Worm (Caenorhabditis elegans) whole organism, young adult: Measurements from ENCODE around the gene osm-6.

ENCODE experiments used
- B0035.1 ChIP-seq: sonication (generic microtip); optimal IDR thresholded peaks from 2 replicates; lab custom pipeline; 2016; ENCODE audit warnings: missing genetic modification characterization, mild to moderate bottlenecking, missing compliant biosample characterization, missing genotype, missing genetic modification reagents
- F37B4.10 ChIP-seq: fragments of 200-800 bp; sonication (Bioruptor generic); IDR thresholded peaks from 2 replicates; pipeline ENCODE4 v1.3.6; 2022; ENCODE audit warnings: missing genetic modification characterization, missing compliant biosample characterization
- F49E8.2 ChIP-seq: sonication (generic microtip); optimal IDR thresholded peaks from 3 replicates; lab custom pipeline; 2017; ENCODE audit warnings: missing genetic modification characterization, mild to moderate bottlenecking, missing compliant biosample characterization, antibody characterized with exemption, moderate library complexity; ENCODE audit not compliant: insufficient read depth
- F57A8.1 ChIP-seq: fragments of 200-800 bp; sonication (Bioruptor generic); optimal IDR thresholded peaks from 2 replicates; lab custom pipeline; 2018; ENCODE audit warnings: mild to moderate bottlenecking, missing genetic modification characterization, moderate library complexity, missing compliant biosample characterization
- K11D2.4 ChIP-seq: fragments of 200-800 bp; sonication (Bioruptor generic); IDR thresholded peaks from 2 replicates; pipeline ENCODE4 v1.3.6; 2022; ENCODE audit warnings: missing genetic modification reagents, missing genetic modification characterization, missing compliant biosample characterization
- T07F8.4 ChIP-seq: sonication (generic microtip); optimal IDR thresholded peaks from 2 replicates; lab custom pipeline; 2016; ENCODE audit warnings: mild to moderate bottlenecking, missing genetic modification characterization, moderate library complexity, missing compliant biosample characterization
- T26A5.8 ChIP-seq: sonication (generic microtip); optimal IDR thresholded peaks from 2 replicates; lab custom pipeline; 2016; ENCODE audit warnings: missing genetic modification characterization, missing compliant biosample characterization
- Y53F4B.3 ChIP-seq: fragments of 200-800 bp; sonication (Bioruptor generic); IDR thresholded peaks from 2 replicates; pipeline ENCODE4 v1.3.6; 2022; ENCODE audit warnings: missing genetic modification reagents, missing genetic modification characterization, missing compliant biosample characterization
- Y67H2A.10 ChIP-seq: fragments of 200-800 bp; sonication (Bioruptor generic); conservative IDR thresholded peaks from 2 replicates; pipeline ENCODE4 v1.3.6; 2022; ENCODE audit warnings: missing genetic modification reagents, missing genetic modification characterization, missing compliant biosample characterization
- ZK185.1 ChIP-seq: sonication (generic microtip); optimal IDR thresholded peaks from 2 replicates; lab custom pipeline; 2016; ENCODE audit warnings: mild to moderate bottlenecking, missing genetic modification characterization, missing compliant biosample characterization; ENCODE audit not compliant: poor library complexity, severe bottlenecking
- akir-1 ChIP-seq: fragments of 200-800 bp; sonication (Bioruptor generic); optimal IDR thresholded peaks from 2 replicates; lab custom pipeline; 2018; ENCODE audit warnings: mild to moderate bottlenecking, missing genetic modification characterization, moderate library complexity, missing compliant biosample characterization
- aptf-3 ChIP-seq: fragments of 200-800 bp; sonication (Bioruptor generic); IDR thresholded peaks from 2 replicates; pipeline ENCODE4 v1.3.6; 2022; ENCODE audit warnings: missing genetic modification characterization, missing compliant biosample characterization
- atf-7 ChIP-seq: sonication (generic microtip); optimal IDR thresholded peaks from 2 replicates; lab custom pipeline; 2017; ENCODE audit warnings: mild to moderate bottlenecking, missing genetic modification characterization, missing compliant biosample characterization
- attf-3 ChIP-seq: fragments of 200-800 bp; sonication (Bioruptor generic); conservative IDR thresholded peaks from 2 replicates; pipeline ENCODE4 v1.3.6; 2022; ENCODE audit warnings: missing genetic modification reagents, missing genetic modification characterization, missing compliant biosample characterization
- attf-6 ChIP-seq: fragments of 200-800 bp; sonication (Bioruptor generic); IDR thresholded peaks from 2 replicates; pipeline ENCODE4 v1.3.6; 2022; ENCODE audit warnings: missing genetic modification reagents, missing genetic modification characterization, missing compliant biosample characterization
- bed-2 ChIP-seq: fragments of 200-800 bp; sonication (Bioruptor generic); IDR thresholded peaks from 2 replicates; pipeline ENCODE4 v1.3.6; 2022; ENCODE audit warnings: missing genetic modification reagents, missing genetic modification characterization, missing compliant biosample characterization
- ccch-3 ChIP-seq: fragments of 200-800 bp; sonication (Bioruptor generic); optimal IDR thresholded peaks from 2 replicates; lab custom pipeline; 2018; ENCODE audit warnings: mild to moderate bottlenecking, missing genetic modification characterization, missing compliant biosample characterization
- cebp-1 ChIP-seq, 2 experiments: fragments of 200-800 bp in 1 of 2; sonication (Bioruptor generic) in 1 of 2; sonication (generic microtip) in 1 of 2; IDR thresholded peaks in 1 of 2; optimal IDR thresholded peaks in 1 of 2; 2 replicates each; pipeline versions ENCODE4 v1.3.6 to Lab custom; 2017 to 2022; ENCODE audit warnings: missing compliant biosample characterization in 2 of 2, missing genetic modification characterization in 2 of 2, mild to moderate bottlenecking in 1 of 2, missing genetic modification reagents in 1 of 2, moderate library complexity in 1 of 2
- ceh-100 ChIP-seq: fragments of 200-800 bp; sonication (Bioruptor generic); IDR thresholded peaks from 2 replicates; pipeline ENCODE4 v1.3.6; 2022; ENCODE audit warnings: missing genetic modification reagents, missing genetic modification characterization, missing compliant biosample characterization
- ceh-27 ChIP-seq: fragments of 200-800 bp; sonication (Bioruptor generic); optimal IDR thresholded peaks from 2 replicates; lab custom pipeline; 2018; ENCODE audit warnings: mild to moderate bottlenecking, missing genetic modification characterization, moderate library complexity, missing compliant biosample characterization
- ceh-40 ChIP-seq: fragments of 200-800 bp; sonication (Bioruptor generic); IDR thresholded peaks from 2 replicates; pipeline ENCODE4 v1.3.6; 2022; ENCODE audit warnings: missing genetic modification characterization, missing compliant biosample characterization
- ceh-79 ChIP-seq: sonication (generic microtip); optimal IDR thresholded peaks from 2 replicates; lab custom pipeline; 2017; ENCODE audit warnings: mild to moderate bottlenecking, missing genetic modification characterization, missing compliant biosample characterization
- dox-1 ChIP-seq: fragments of 200-800 bp; sonication (Bioruptor generic); IDR thresholded peaks from 2 replicates; pipeline ENCODE4 v1.3.6; 2022; ENCODE audit warnings: missing genetic modification reagents, missing genetic modification characterization, missing compliant biosample characterization
- dpl-1 ChIP-seq: fragments of 150-350 bp; optimal IDR thresholded peaks from 2 replicates; lab custom pipeline; 2014; ENCODE audit warnings: missing biosample characterization, missing genetic modification reagents, missing genetic modification characterization
- egl-18 ChIP-seq: fragments of 200-800 bp; sonication (Bioruptor generic); IDR thresholded peaks from 2 replicates; pipeline ENCODE4 v1.3.6; 2022; ENCODE audit warnings: missing genetic modification reagents, missing genetic modification characterization, missing compliant biosample characterization
- hlh-12 ChIP-seq: sonication (generic microtip); optimal IDR thresholded peaks from 2 replicates; lab custom pipeline; 2016; ENCODE audit warnings: missing genetic modification characterization, missing compliant biosample characterization
- hmg-1.2 ChIP-seq: fragments of 200-800 bp; sonication (Bioruptor generic); IDR thresholded peaks from 2 replicates; pipeline ENCODE4 v1.3.6; 2022; ENCODE audit warnings: missing genetic modification reagents, missing genetic modification characterization, missing compliant biosample characterization
- hrde-1 ChIP-seq: sonication (generic microtip); optimal IDR thresholded peaks from 2 replicates; lab custom pipeline; 2016; ENCODE audit warnings: missing genetic modification characterization, mild to moderate bottlenecking, missing compliant biosample characterization, moderate library complexity, missing genotype, missing genetic modification reagents, borderline replicate concordance
- lin-35 ChIP-seq, 3 experiments: fragments of 150-350 bp in 2 of 3; sonication (generic microtip) in 1 of 3; optimal IDR thresholded peaks; 2 replicates each; lab custom pipeline; 2014 to 2018; ENCODE audit warnings: missing biosample characterization in 3 of 3, missing genetic modification characterization in 3 of 3, missing genetic modification reagents in 3 of 3
- lin-40 ChIP-seq: sonication (generic microtip); optimal IDR thresholded peaks from 2 replicates; lab custom pipeline; 2016; ENCODE audit warnings: missing genetic modification characterization, mild to moderate bottlenecking, missing compliant biosample characterization, missing genotype, missing genetic modification reagents
- lsy-27 ChIP-seq: sonication (generic microtip); optimal IDR thresholded peaks from 2 replicates; lab custom pipeline; 2017; ENCODE audit warnings: missing genetic modification characterization, mild to moderate bottlenecking, missing compliant biosample characterization, antibody characterized with exemption, missing genotype, borderline replicate concordance; ENCODE audit not compliant: insufficient read depth
- nfya-2 ChIP-seq: fragments of 200-800 bp; sonication (Bioruptor generic); IDR thresholded peaks from 2 replicates; pipeline ENCODE4 v1.3.6; 2022; ENCODE audit warnings: missing genetic modification reagents, missing genetic modification characterization, missing compliant biosample characterization
- nhr-179 ChIP-seq: sonication (generic microtip); optimal IDR thresholded peaks from 2 replicates; lab custom pipeline; 2016; ENCODE audit warnings: mild to moderate bottlenecking, missing genetic modification characterization, missing compliant biosample characterization
- nhr-80 ChIP-seq: sonication (generic microtip); optimal IDR thresholded peaks from 2 replicates; lab custom pipeline; 2016; ENCODE audit warnings: missing genetic modification characterization, missing compliant biosample characterization
- nhr-90 ChIP-seq: sonication (generic microtip); optimal IDR thresholded peaks from 2 replicates; lab custom pipeline; 2016; ENCODE audit warnings: missing genotype, mild to moderate bottlenecking, missing genetic modification characterization, missing compliant biosample characterization
- pbrm-1 ChIP-seq: fragments of 200-800 bp; sonication (Bioruptor generic); IDR thresholded peaks from 2 replicates; pipeline ENCODE4 v1.3.6; 2022; ENCODE audit warnings: missing genetic modification reagents, missing genetic modification characterization, missing compliant biosample characterization
- pha-4 ChIP-seq: fragments of 150-350 bp; sonication (generic microtip); optimal IDR thresholded peaks from 2 replicates; lab custom pipeline; 2014; ENCODE audit warnings: missing biosample characterization, missing genetic modification reagents, missing genetic modification characterization
- rec-8 ChIP-seq, 2 experiments: sonication (generic microtip); optimal IDR thresholded peaks; 2 replicates each; lab custom pipeline; 2016; ENCODE audit warnings: mild to moderate bottlenecking in 2 of 2, missing genetic modification characterization in 2 of 2, missing genetic modification reagents in 2 of 2, missing genotype in 2 of 2, missing biosample characterization in 1 of 2, missing compliant biosample characterization in 1 of 2, moderate library complexity in 1 of 2
- sdz-38 ChIP-seq: sonication (generic microtip); optimal IDR thresholded peaks from 2 replicates; lab custom pipeline; 2016; ENCODE audit warnings: missing genotype, missing genetic modification characterization, missing compliant biosample characterization
- somi-1 ChIP-seq: fragments of 200-800 bp; sonication (Bioruptor generic); optimal IDR thresholded peaks from 2 replicates; lab custom pipeline; 2018; ENCODE audit warnings: mild to moderate bottlenecking, missing genetic modification characterization, missing compliant biosample characterization
- tbp1 ChIP-seq: fragments of 200-800 bp; sonication (Bioruptor generic); optimal IDR thresholded peaks from 2 replicates; lab custom pipeline; 2018; ENCODE audit warnings: mild to moderate bottlenecking, missing genetic modification characterization, missing compliant biosample characterization
- tbx-9 ChIP-seq: sonication (generic microtip); optimal IDR thresholded peaks from 2 replicates; lab custom pipeline; 2016; ENCODE audit warnings: borderline replicate concordance, missing genetic modification characterization, inconsistent platforms, missing compliant biosample characterization
- ztf-25 ChIP-seq: fragments of 200-800 bp; sonication (Bioruptor generic); IDR thresholded peaks from 2 replicates; pipeline ENCODE4 v1.3.6; 2022; ENCODE audit warnings: missing genetic modification reagents, missing genetic modification characterization, missing compliant biosample characterization
- ztf-6 ChIP-seq: fragments of 200-800 bp; sonication (Bioruptor generic); IDR thresholded peaks from 2 replicates; pipeline ENCODE4 v1.3.6; 2022; ENCODE audit warnings: missing genetic modification reagents, missing genetic modification characterization, missing compliant biosample characterization

The osm-6 gene

ce11 chrV:11951227-11951626 lies 24.0 kb upstream of the osm-6 start:
- TF ChIP-seq B0035.1 (tag; lab: Kevin White, UChicago) (no peak), rec-8 (tag; optimal IDR thresholded peaks at IDR 0.05; lab: Kevin White, UChicago) (no peak), lin-35 (GFP tag; optimal IDR thresholded peaks at IDR 0.05; lab: Kevin White, UChicago) (no peak), pha-4 (no peak), Y67H2A.10 (GFP tag; lab: Robert Waterston, UW) (no peak), aptf-3 (GFP tag; lab: Robert Waterston, UW) (no peak), bed-2 (GFP tag; lab: Robert Waterston, UW) (no peak), dpl-1 (GFP tag; lab: Kevin White, UChicago) (no peak), K11D2.4 (GFP tag; lab: Robert Waterston, UW) (no peak), T07F8.4 (tag; lab: Kevin White, UChicago) (no peak), lin-40 (tag; lab: Kevin White, UChicago) (no peak), F37B4.10 (GFP tag; lab: Robert Waterston, UW) (no peak), sdz-38 (tag; lab: Kevin White, UChicago) (no peak), F57A8.1 (GFP tag; lab: Kevin White, UChicago) (no peak), dox-1 (GFP tag; lab: Robert Waterston, UW) (no peak), ceh-79 (no peak), hrde-1 (tag; lab: Kevin White, UChicago) (no peak)

DNA sequence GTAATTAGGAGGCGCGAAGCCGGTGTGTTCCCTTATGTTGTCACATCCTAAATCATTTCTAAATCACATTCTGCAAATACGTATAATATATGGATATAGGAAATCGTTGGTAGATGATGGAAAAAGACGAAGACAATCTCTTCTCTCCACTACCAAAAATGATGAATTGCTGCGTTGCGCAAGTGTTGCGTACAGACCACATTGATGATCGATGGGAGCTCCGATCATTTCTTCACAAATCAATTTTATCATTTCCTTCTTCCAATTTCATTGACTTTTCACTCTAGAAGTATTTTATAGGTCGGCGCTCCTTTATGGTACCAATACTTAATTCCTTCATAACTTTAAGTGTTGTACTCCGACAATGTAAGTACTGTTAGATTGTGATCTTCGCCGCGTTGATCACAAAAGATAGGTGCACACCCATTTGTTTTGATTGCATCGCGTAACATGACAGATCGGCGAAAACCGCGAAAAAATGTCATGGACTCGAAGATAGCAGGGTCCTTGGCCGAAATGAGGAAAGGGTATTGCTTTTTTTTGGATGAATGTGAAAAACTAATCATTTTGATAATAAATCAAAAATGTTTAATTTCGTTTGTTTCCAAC lies 22.4 kb upstream of the osm-6 start:
- no peak for TF ChIP-seq pbrm-1 (GFP tag; lab: Robert Waterston, UW)
- TF ChIP-seq ceh-79: no peak
- TF ChIP-seq ceh-100 (GFP tag; lab: Robert Waterston, UW): no peak
- TF ChIP-seq ztf-6 (GFP tag; lab: Robert Waterston, UW): no peak
- no peak for TF ChIP-seq somi-1 (GFP tag; lab: Kevin White, UChicago)
- TF ChIP-seq tbp1 (GFP tag; lab: Kevin White, UChicago): no peak
- TF ChIP-seq F49E8.2 (tag; lab: Kevin White, UChicago): no peak
- TF ChIP-seq hrde-1 (tag; lab: Kevin White, UChicago): no peak
- TF ChIP-seq tbx-9 (tag; lab: Kevin White, UChicago): no peak
- TF ChIP-seq nhr-80: no peak
- TF ChIP-seq ccch-3 (GFP tag; lab: Kevin White, UChicago): no peak
- TF ChIP-seq pha-4: no peak
- no peak for TF ChIP-seq akir-1
- no peak for TF ChIP-seq lsy-27
- no peak for TF ChIP-seq Y53F4B.3

DNA sequence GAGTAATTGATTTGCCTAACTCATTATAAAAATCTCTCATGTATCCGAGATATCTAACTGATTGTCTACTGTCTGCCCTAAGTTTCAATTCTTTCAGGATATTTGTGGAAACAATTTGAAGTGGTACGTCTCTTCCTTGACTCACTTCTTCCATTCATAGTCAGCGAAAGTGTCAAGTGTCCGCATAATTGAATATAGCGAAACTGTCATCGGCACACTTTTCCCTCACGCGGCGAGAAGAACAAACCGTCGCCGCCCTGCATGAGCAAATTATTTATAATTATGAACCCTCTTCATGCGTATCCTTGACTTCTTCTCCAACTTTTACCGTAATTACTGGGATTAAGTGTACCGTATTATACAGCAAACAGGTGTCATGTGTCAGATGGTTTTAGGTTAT lies 21.3 kb upstream of the osm-6 start:
- no peak for TF ChIP-seq T26A5.8 (tag; lab: Kevin White, UChicago)
- no peak for TF ChIP-seq ceh-40
- no peak for TF ChIP-seq attf-6 (GFP tag; lab: Robert Waterston, UW)
- TF ChIP-seq aptf-3 (GFP tag; lab: Robert Waterston, UW): no peak
- no peak for TF ChIP-seq atf-7 (tag; lab: Kevin White, UChicago)
- TF ChIP-seq ztf-25: no peak
- TF ChIP-seq ZK185.1 (tag; lab: Kevin White, UChicago): no peak
- no peak for TF ChIP-seq cebp-1 (GFP tag; IDR thresholded peaks at IDR 0.05; lab: Robert Waterston, UW)
- TF ChIP-seq cebp-1 (tag; optimal IDR thresholded peaks at IDR 0.05; lab: Kevin White, UChicago): no peak
- no peak for TF ChIP-seq egl-18 (GFP tag; lab: Robert Waterston, UW)
- no peak for TF ChIP-seq hlh-12
- no peak for TF ChIP-seq nfya-2 (GFP tag; lab: Robert Waterston, UW)
- TF ChIP-seq attf-3 (GFP tag; lab: Robert Waterston, UW): no peak
- no peak for TF ChIP-seq hmg-1.2
- TF ChIP-seq dpl-1 (GFP tag; lab: Kevin White, UChicago): no peak
- no peak for TF ChIP-seq nhr-90 (tag; lab: Kevin White, UChicago)
- no peak for TF ChIP-seq nhr-179 (tag; lab: Kevin White, UChicago)
- no peak for TF ChIP-seq ceh-27 (GFP tag; lab: Kevin White, UChicago)
- TF ChIP-seq, all 124 proteins: peak for 0
